Worm (Caenorhabditis elegans) whole organism, young adult: ENCODE measurements around the gene T20D4.11.

Source experiments
- B0019.2 ChIP-seq: fragments of 200-800 bp; sonication (Bioruptor generic); conservative IDR thresholded peaks from 2 replicates; pipeline ENCODE4 v1.3.6; 2022; ENCODE audit warnings: missing genetic modification reagents, missing genetic modification characterization, missing compliant biosample characterization
- B0035.1 ChIP-seq: sonication (generic microtip); optimal IDR thresholded peaks from 2 replicates; lab custom pipeline; 2016; ENCODE audit warnings: missing genetic modification characterization, mild to moderate bottlenecking, missing compliant biosample characterization, missing genotype, missing genetic modification reagents
- F37B4.10 ChIP-seq: fragments of 200-800 bp; sonication (Bioruptor generic); IDR thresholded peaks from 2 replicates; pipeline ENCODE4 v1.3.6; 2022; ENCODE audit warnings: missing genetic modification characterization, missing compliant biosample characterization
- F57A8.1 ChIP-seq: fragments of 200-800 bp; sonication (Bioruptor generic); optimal IDR thresholded peaks from 2 replicates; lab custom pipeline; 2018; ENCODE audit warnings: mild to moderate bottlenecking, missing genetic modification characterization, moderate library complexity, missing compliant biosample characterization
- K11D2.4 ChIP-seq: fragments of 200-800 bp; sonication (Bioruptor generic); IDR thresholded peaks from 2 replicates; pipeline ENCODE4 v1.3.6; 2022; ENCODE audit warnings: missing genetic modification reagents, missing genetic modification characterization, missing compliant biosample characterization
- T26A5.8 ChIP-seq: sonication (generic microtip); optimal IDR thresholded peaks from 2 replicates; lab custom pipeline; 2016; ENCODE audit warnings: missing genetic modification characterization, missing compliant biosample characterization
- Y56A3A.18 ChIP-seq: fragments of 200-800 bp; sonication (Bioruptor generic); IDR thresholded peaks from 2 replicates; pipeline ENCODE4 v1.3.6; 2022; ENCODE audit warnings: missing genetic modification reagents, missing genetic modification characterization, missing compliant biosample characterization
- attf-3 ChIP-seq: fragments of 200-800 bp; sonication (Bioruptor generic); conservative IDR thresholded peaks from 2 replicates; pipeline ENCODE4 v1.3.6; 2022; ENCODE audit warnings: missing genetic modification reagents, missing genetic modification characterization, missing compliant biosample characterization
- attf-6 ChIP-seq: fragments of 200-800 bp; sonication (Bioruptor generic); IDR thresholded peaks from 2 replicates; pipeline ENCODE4 v1.3.6; 2022; ENCODE audit warnings: missing genetic modification reagents, missing genetic modification characterization, missing compliant biosample characterization
- bed-1 ChIP-seq: fragments of 200-800 bp; sonication (Bioruptor generic); IDR thresholded peaks from 2 replicates; pipeline ENCODE4 v1.3.6; 2022; ENCODE audit warnings: missing genetic modification reagents, missing genetic modification characterization, missing compliant biosample characterization
- ceh-100 ChIP-seq: fragments of 200-800 bp; sonication (Bioruptor generic); IDR thresholded peaks from 2 replicates; pipeline ENCODE4 v1.3.6; 2022; ENCODE audit warnings: missing genetic modification reagents, missing genetic modification characterization, missing compliant biosample characterization
- ceh-27 ChIP-seq: fragments of 200-800 bp; sonication (Bioruptor generic); optimal IDR thresholded peaks from 2 replicates; lab custom pipeline; 2018; ENCODE audit warnings: mild to moderate bottlenecking, missing genetic modification characterization, moderate library complexity, missing compliant biosample characterization
- ceh-79 ChIP-seq: sonication (generic microtip); optimal IDR thresholded peaks from 2 replicates; lab custom pipeline; 2017; ENCODE audit warnings: mild to moderate bottlenecking, missing genetic modification characterization, missing compliant biosample characterization
- dpl-1 ChIP-seq: fragments of 150-350 bp; optimal IDR thresholded peaks from 2 replicates; lab custom pipeline; 2014; ENCODE audit warnings: missing biosample characterization, missing genetic modification reagents, missing genetic modification characterization
- egl-18 ChIP-seq: fragments of 200-800 bp; sonication (Bioruptor generic); IDR thresholded peaks from 2 replicates; pipeline ENCODE4 v1.3.6; 2022; ENCODE audit warnings: missing genetic modification reagents, missing genetic modification characterization, missing compliant biosample characterization
- gei-17 ChIP-seq: fragments of 200-800 bp; sonication (Bioruptor generic); optimal IDR thresholded peaks from 2 replicates; lab custom pipeline; 2018; ENCODE audit warnings: mild to moderate bottlenecking, missing genetic modification characterization, missing compliant biosample characterization
- hmg-1.2 ChIP-seq: fragments of 200-800 bp; sonication (Bioruptor generic); IDR thresholded peaks from 2 replicates; pipeline ENCODE4 v1.3.6; 2022; ENCODE audit warnings: missing genetic modification reagents, missing genetic modification characterization, missing compliant biosample characterization
- hrde-1 ChIP-seq: sonication (generic microtip); optimal IDR thresholded peaks from 2 replicates; lab custom pipeline; 2016; ENCODE audit warnings: missing genetic modification characterization, mild to moderate bottlenecking, missing compliant biosample characterization, moderate library complexity, missing genotype, missing genetic modification reagents, borderline replicate concordance
- hsf-1 ChIP-seq: fragments of 200-800 bp; sonication (Bioruptor generic); IDR thresholded peaks from 2 replicates; pipeline ENCODE4 v1.3.6; 2022; ENCODE audit warnings: missing genetic modification reagents, missing genetic modification characterization, missing compliant biosample characterization
- let-607 ChIP-seq, 2 experiments: fragments of 200-800 bp in 1 of 2; sonication (Bioruptor generic) in 1 of 2; sonication (generic microtip) in 1 of 2; optimal IDR thresholded peaks; 2 replicates each; lab custom pipeline; 2016 to 2018; ENCODE audit warnings: mild to moderate bottlenecking in 2 of 2, missing compliant biosample characterization in 2 of 2, missing genetic modification characterization in 2 of 2, moderate library complexity in 2 of 2, missing genotype in 1 of 2
- madf-10 ChIP-seq: sonication (generic microtip); optimal IDR thresholded peaks from 2 replicates; lab custom pipeline; 2016; ENCODE audit warnings: mild to moderate bottlenecking, missing genetic modification characterization, missing compliant biosample characterization
- madf-8 ChIP-seq: fragments of 200-800 bp; sonication (Bioruptor generic); conservative IDR thresholded peaks from 2 replicates; pipeline ENCODE4 v1.3.6; 2022; ENCODE audit warnings: missing genetic modification reagents, missing genetic modification characterization, missing compliant biosample characterization
- nfya-2 ChIP-seq: fragments of 200-800 bp; sonication (Bioruptor generic); IDR thresholded peaks from 2 replicates; pipeline ENCODE4 v1.3.6; 2022; ENCODE audit warnings: missing genetic modification reagents, missing genetic modification characterization, missing compliant biosample characterization
- nfyb-1 ChIP-seq: fragments of 200-800 bp; sonication (Bioruptor generic); IDR thresholded peaks from 2 replicates; pipeline ENCODE4 v1.3.6; 2022; ENCODE audit warnings: missing genetic modification reagents, missing genetic modification characterization, missing compliant biosample characterization
- rpc-1 ChIP-seq, 2 experiments: fragments of 150-350 bp in 1 of 2; sonication (generic microtip) in 1 of 2; optimal IDR thresholded peaks; 2 replicates each; lab custom pipeline; 2014 to 2018; ENCODE audit warnings: missing biosample characterization in 1 of 2, missing genetic modification characterization in 1 of 2, missing genetic modification reagents in 1 of 2, missing genotype in 1 of 2
- sea-2 ChIP-seq: fragments of 200-800 bp; sonication (Bioruptor generic); IDR thresholded peaks from 2 replicates; pipeline ENCODE4 v1.3.6; 2022; ENCODE audit warnings: missing genetic modification characterization, missing compliant biosample characterization
- xnd-1 ChIP-seq: sonication (generic microtip); optimal IDR thresholded peaks from 2 replicates; lab custom pipeline; 2016; ENCODE audit warnings: missing genotype, missing genetic modification reagents, missing genetic modification characterization, missing compliant biosample characterization
- zim-3 ChIP-seq: sonication (generic microtip); optimal IDR thresholded peaks from 2 replicates; lab custom pipeline; 2017; ENCODE audit warnings: mild to moderate bottlenecking, missing genetic modification characterization, moderate library complexity, missing compliant biosample characterization
- ztf-18 ChIP-seq: sonication (generic microtip); optimal IDR thresholded peaks from 2 replicates; lab custom pipeline; 2016; ENCODE audit warnings: missing genotype, mild to moderate bottlenecking, missing genetic modification characterization, missing compliant biosample characterization
- ztf-26 ChIP-seq: sonication (generic microtip); optimal IDR thresholded peaks from 2 replicates; lab custom pipeline; 2017; ENCODE audit warnings: missing genetic modification characterization, missing compliant biosample characterization
- ztf-6 ChIP-seq: fragments of 200-800 bp; sonication (Bioruptor generic); IDR thresholded peaks from 2 replicates; pipeline ENCODE4 v1.3.6; 2022; ENCODE audit warnings: missing genetic modification reagents, missing genetic modification characterization, missing compliant biosample characterization

Gene T20D4.11

DNA sequence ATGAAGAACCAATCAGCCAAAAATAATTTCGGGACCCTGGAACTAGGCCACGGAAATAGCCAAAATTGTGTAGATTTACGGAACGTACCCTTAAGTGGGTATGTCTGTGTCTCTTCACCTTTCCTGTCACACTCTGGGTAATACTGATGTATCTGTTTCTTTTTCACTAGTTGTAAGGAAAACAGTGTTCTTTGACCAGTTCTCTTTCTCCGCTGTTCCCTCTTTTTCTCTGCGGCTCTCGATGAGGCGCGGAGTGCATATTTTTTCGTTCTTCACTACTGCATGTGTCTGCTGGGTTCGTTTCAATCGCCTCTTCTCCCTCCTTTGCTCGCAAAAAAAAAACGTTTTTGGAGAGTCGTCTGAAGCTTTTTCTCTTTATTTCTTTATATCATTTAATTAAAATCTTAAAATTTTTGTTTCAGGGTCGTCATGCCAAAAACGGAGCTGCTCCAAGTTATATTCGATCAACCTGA is 11.6 kb downstream of the T20D4.11 start, which contains the start of gene arrd-22:
TSS of gene arrd-22 (plus strand) at position 423 of the 473 bp plus-strand sequence.
- TF ChIP-seq ceh-27 (GFP tag; lab: Kevin White, UChicago) (peak; percentile 15), nfyb-1 (GFP tag; lab: Robert Waterston, UW) (no peak), attf-6 (no peak), ztf-26 (tag; lab: Kevin White, UChicago) (no peak), sea-2 (GFP tag; lab: Robert Waterston, UW) (no peak), F37B4.10 (GFP tag; lab: Robert Waterston, UW) (no peak)

DNA sequence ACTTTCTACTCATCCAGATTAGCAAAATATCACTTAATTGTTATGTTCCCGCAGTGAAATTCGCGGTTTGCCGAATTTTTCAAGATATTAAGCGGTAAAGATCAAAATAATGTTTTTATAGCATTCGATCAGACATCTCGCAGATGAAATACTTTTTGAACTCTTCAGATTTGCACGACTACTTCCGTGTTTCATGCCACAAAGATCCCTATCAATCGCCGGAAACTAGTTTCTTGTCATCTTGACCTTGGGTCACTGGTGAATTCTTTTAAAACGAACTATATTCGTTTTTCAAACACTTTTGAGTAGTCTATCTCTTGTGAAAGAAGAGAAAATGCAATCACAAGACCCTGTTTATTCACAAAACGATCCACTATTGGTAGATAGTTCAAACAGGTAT is 14.5 kb downstream of the T20D4.11 start, which contains the start of gene txt-11:
TSS of gene txt-11 (plus strand) at position 301 of the 400 bp plus-strand sequence.
- no peak for TF ChIP-seq B0035.1 (tag; lab: Kevin White, UChicago)
- no peak for TF ChIP-seq madf-8 (GFP tag; lab: Robert Waterston, UW)
- no peak for TF ChIP-seq ceh-79 (tag; lab: Kevin White, UChicago)

DNA sequence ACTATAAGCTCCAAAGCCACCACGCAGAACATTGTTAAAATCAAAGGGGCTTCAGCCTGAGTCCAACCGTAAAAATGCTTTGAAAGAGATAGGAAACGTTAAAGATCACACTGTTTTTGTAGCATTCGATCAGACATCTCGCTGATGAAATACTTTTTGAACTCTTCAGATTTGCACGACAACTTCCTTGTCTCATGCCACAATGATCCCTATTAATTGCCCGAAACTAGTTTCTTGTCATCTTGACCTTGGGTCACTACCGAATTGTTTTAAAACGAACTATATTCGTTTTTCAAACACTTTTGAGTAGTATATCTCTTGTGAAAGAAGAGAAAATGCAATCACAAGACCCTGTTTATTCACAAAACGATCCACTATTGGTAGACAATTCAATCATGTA is 19.4 kb downstream of the T20D4.11 start, which contains the start of gene T20D4.3:
TSS of gene T20D4.3 (plus strand) at position 301 of the 400 bp plus-strand sequence.
- TF ChIP-seq ztf-6 (no peak), B0019.2 (GFP tag; lab: Robert Waterston, UW) (no peak), ceh-27 (GFP tag; lab: Kevin White, UChicago) (no peak), zim-3 (tag; lab: Kevin White, UChicago) (no peak), F57A8.1 (GFP tag; lab: Kevin White, UChicago) (no peak), gei-17 (GFP tag; lab: Kevin White, UChicago) (no peak), ceh-100 (GFP tag; lab: Robert Waterston, UW) (no peak), rpc-1 (optimal IDR thresholded peaks at IDR 0.05; lab: Kevin White, UChicago) (no peak), rpc-1 (tag; optimal IDR thresholded peaks at IDR 0.05; lab: Kevin White, UChicago) (no peak), Y56A3A.18 (GFP tag; lab: Robert Waterston, UW) (no peak), hrde-1 (no peak), ztf-18 (tag; lab: Kevin White, UChicago) (no peak), madf-8 (GFP tag; lab: Robert Waterston, UW) (no peak), madf-10 (tag; lab: Kevin White, UChicago) (no peak), nfya-2 (no peak), hsf-1 (GFP tag; lab: Robert Waterston, UW) (no peak)

DNA sequence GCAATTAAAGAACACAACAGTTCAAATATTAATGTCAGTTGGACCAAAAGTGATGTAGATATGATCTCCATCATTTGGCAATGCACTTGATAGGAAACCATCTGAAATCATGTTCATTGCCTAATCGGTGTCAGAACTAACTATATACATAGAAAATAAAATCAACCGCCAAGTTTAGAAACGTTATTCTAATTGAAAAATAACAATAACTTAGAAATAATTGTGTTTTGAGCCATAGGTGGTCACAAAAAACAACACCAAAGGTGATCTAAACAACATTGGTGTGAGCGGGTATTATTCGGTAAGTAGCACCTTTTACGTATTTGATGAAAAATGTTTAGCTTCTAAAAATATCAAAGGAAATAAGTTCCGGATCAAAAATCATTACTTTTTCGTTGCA is 25.9 kb downstream of the T20D4.11 start, which contains the start of gene srab-21:
TSS of gene srab-21 (minus strand) at position 101 of the 400 bp plus-strand sequence.
- no peak for TF ChIP-seq ztf-18 (tag; lab: Kevin White, UChicago)
- no peak for TF ChIP-seq bed-1 (GFP tag; lab: Robert Waterston, UW)
- TF ChIP-seq xnd-1 (tag; lab: Kevin White, UChicago) = no peak
- TF ChIP-seq let-607 (tag; optimal IDR thresholded peaks at IDR 0.05; lab: Kevin White, UChicago) = no peak
- TF ChIP-seq dpl-1 = no peak
- TF ChIP-seq K11D2.4 (GFP tag; lab: Robert Waterston, UW) = no peak
- TF ChIP-seq attf-3 (GFP tag; lab: Robert Waterston, UW) = no peak
- no peak for TF ChIP-seq egl-18 (GFP tag; lab: Robert Waterston, UW)
- TF ChIP-seq, all 124 proteins: peak for 0

DNA sequence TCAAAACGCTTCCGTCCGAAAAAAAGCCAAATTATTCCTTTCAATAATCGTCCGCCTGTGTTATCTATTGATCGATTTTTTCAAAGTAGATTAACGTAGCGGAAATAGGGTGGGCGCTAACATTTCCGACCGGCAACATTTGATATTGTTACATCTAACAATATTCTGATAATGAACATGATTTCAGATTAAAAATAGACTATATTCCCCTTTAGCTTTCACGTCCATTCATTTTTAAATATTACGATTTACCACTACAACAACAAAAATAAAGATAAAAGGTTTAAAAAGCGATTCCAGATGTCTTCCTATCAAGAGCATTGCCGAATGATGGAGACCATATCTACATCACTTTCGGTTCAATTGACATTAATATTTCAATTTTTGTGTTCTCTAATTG is 27.6 kb downstream of the T20D4.11 start, which contains the start of gene srab-22:
TSS of gene srab-22 (plus strand) at position 301 of the 400 bp plus-strand sequence.
- TF ChIP-seq T26A5.8 (no peak), hmg-1.2 (GFP tag; lab: Robert Waterston, UW) (no peak)
